Worm (Caenorhabditis elegans): ENCODE measurements around the gene C18G1.6.

ce11 chrV:4750294-4750693 lies at the start of gene C18G1.6:
- TF ChIP-seq nhr-12 (tag; optimal IDR thresholded peaks at IDR 0.05), result no peak
- TF ChIP-seq lsy-2 (tag; optimal IDR thresholded peaks at IDR 0.05), result no peak
- TF ChIP-seq unc-62 (GFP tag; optimal IDR thresholded peaks at IDR 0.05), result no peak
- TF ChIP-seq sptf-1 (tag; optimal IDR thresholded peaks at IDR 0.05), result no peak
- TF ChIP-seq lin-13 (tag; optimal IDR thresholded peaks at IDR 0.05), result no peak
- TF ChIP-seq nhr-76 (tag; optimal IDR thresholded peaks at IDR 0.05), result no peak

Measured in whole organism, mixed stage, embryonic.